Fruit fly (Drosophila melanogaster) whole organism, adult: ENCODE measurements around the gene Nup153.

Experiments
- CG11617 ChIP-seq: fragments of 200-800 bp; sonication (Bioruptor generic); optimal IDR thresholded peaks from 2 replicates; lab custom pipeline; 2017; ENCODE audit warnings: mild to moderate bottlenecking, missing biosample characterization, missing genetic modification reagents, missing genetic modification characterization
- CG12768 ChIP-seq: fragments of 200-800 bp; sonication (Bioruptor generic); optimal IDR thresholded peaks from 2 replicates; lab custom pipeline; 2017; ENCODE audit warnings: missing biosample characterization, missing genetic modification characterization, mild to moderate bottlenecking, moderate library complexity, missing genetic modification reagents
- CG14711 ChIP-seq: fragments of 200-800 bp; sonication (Bioruptor generic); optimal IDR thresholded peaks from 2 replicates; lab custom pipeline; 2018; ENCODE audit warnings: missing biosample characterization, mild to moderate bottlenecking, missing genetic modification characterization, moderate library complexity
- CG1620 ChIP-seq: fragments of 200-800 bp; sonication (Bioruptor generic); optimal IDR thresholded peaks from 2 replicates; lab custom pipeline; 2016; ENCODE audit warnings: missing biosample characterization, missing genetic modification characterization
- CG33017 ChIP-seq: fragments of 200-800 bp; sonication (Bioruptor generic); optimal IDR thresholded peaks from 2 replicates; lab custom pipeline; 2018; ENCODE audit warnings: missing biosample characterization, mild to moderate bottlenecking, missing genetic modification characterization, moderate library complexity
- CG5204 ChIP-seq: fragments of 200-800 bp; sonication (Bioruptor generic); optimal IDR thresholded peaks from 2 replicates; lab custom pipeline; 2016; ENCODE audit warnings: missing biosample characterization, missing genetic modification characterization
- CG7045 ChIP-seq: fragments of 200-800 bp; sonication (Bioruptor generic); optimal IDR thresholded peaks from 2 replicates; lab custom pipeline; 2017; ENCODE audit warnings: missing biosample characterization, mild to moderate bottlenecking, missing genetic modification characterization
- CG7101 ChIP-seq: fragments of 200-800 bp; sonication (Bioruptor generic); optimal IDR thresholded peaks from 2 replicates; lab custom pipeline; 2018; ENCODE audit warnings: missing biosample characterization, mild to moderate bottlenecking, missing genetic modification characterization, moderate library complexity
- Clk ChIP-seq: fragments of 200-800 bp; sonication (Bioruptor generic); optimal IDR thresholded peaks from 2 replicates; lab custom pipeline; 2017; ENCODE audit warnings: missing biosample characterization, missing genetic modification characterization
- Crg-1 ChIP-seq: fragments of 200-800 bp; sonication (Bioruptor generic); optimal IDR thresholded peaks from 2 replicates; lab custom pipeline; 2016; ENCODE audit warnings: missing biosample characterization, missing genetic modification characterization
- Hr96 ChIP-seq: fragments of 200-800 bp; sonication (Bioruptor generic); optimal IDR thresholded peaks from 2 replicates; lab custom pipeline; 2016; ENCODE audit warnings: missing biosample characterization, missing genetic modification characterization
- Mnt ChIP-seq: fragments of 200-800 bp; sonication (Bioruptor generic); optimal IDR thresholded peaks from 2 replicates; lab custom pipeline; 2016; ENCODE audit warnings: missing biosample characterization, mild to moderate bottlenecking, missing genetic modification characterization
- bab1 ChIP-seq: fragments of 200-800 bp; sonication (Bioruptor generic); optimal IDR thresholded peaks from 3 replicates; lab custom pipeline; 2019; ENCODE audit warnings: missing biosample characterization, mild to moderate bottlenecking, missing genetic modification characterization, moderate library complexity
- cic ChIP-seq: fragments of 200-800 bp; sonication (Bioruptor generic); optimal IDR thresholded peaks from 2 replicates; lab custom pipeline; 2017; ENCODE audit warnings: missing biosample characterization, mild to moderate bottlenecking, missing genetic modification characterization, moderate library complexity
- cnc ChIP-seq, 2 experiments: fragments of >200 bp; optimal IDR thresholded peaks; 2 replicates each; lab custom pipeline; 2017
- kay ChIP-seq: fragments of 200-800 bp; sonication (Bioruptor generic); peaks from one replicate; lab custom pipeline; 2016; ENCODE audit warnings: missing biosample characterization, missing genetic modification characterization, borderline replicate concordance
- ovo ChIP-seq: fragments of 200-800 bp; sonication (Bioruptor generic); optimal IDR thresholded peaks from 2 replicates; lab custom pipeline; 2016; ENCODE audit warnings: missing biosample characterization, missing genetic modification characterization
- pad ChIP-seq: fragments of 200-800 bp; sonication (Bioruptor generic); optimal IDR thresholded peaks from 3 replicates; lab custom pipeline; 2017; ENCODE audit warnings: missing biosample characterization, missing genetic modification characterization, mild to moderate bottlenecking, moderate library complexity, missing genetic modification reagents
- tj ChIP-seq: fragments of 200-800 bp; sonication (Bioruptor generic); optimal IDR thresholded peaks from 3 replicates; lab custom pipeline; 2017; ENCODE audit warnings: missing biosample characterization, mild to moderate bottlenecking, missing genetic modification characterization, moderate library complexity
- toe ChIP-seq: fragments of 200-800 bp; sonication (Bioruptor generic); optimal IDR thresholded peaks from 2 replicates; lab custom pipeline; 2016; ENCODE audit warnings: missing biosample characterization, missing genetic modification characterization

Gene Nup153

DNA sequence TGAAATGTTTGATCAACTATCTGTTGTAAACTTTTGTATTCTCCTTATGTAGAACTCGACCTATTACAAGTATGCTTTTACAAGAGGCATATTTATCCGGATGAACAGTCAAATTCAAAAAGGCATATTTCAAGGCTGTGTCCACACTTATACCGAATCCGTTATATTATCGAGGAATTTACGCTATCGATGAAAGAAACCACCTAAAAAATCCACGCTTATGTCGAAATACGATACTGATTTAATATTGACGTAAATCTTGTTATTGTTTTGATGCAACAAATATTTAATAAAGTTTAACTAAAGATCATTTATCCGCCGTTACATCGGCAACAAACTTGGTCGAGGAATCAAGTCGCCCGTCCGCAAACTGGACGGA lies 11.4 kb upstream of the Nup153 start, which contains the start of gene CG13014:
TSS of gene CG13014 (plus strand) at position 206 of the 379 bp plus-strand sequence.
- no peak for TF ChIP-seq cic (GFP tag; lab: Kevin White, UChicago)
- TF ChIP-seq Clk (GFP tag; lab: Kevin White, UChicago) = no peak
- TF ChIP-seq CG1620 (GFP tag; lab: Kevin White, UChicago) = no peak
- no peak for TF ChIP-seq Hr96
- TF ChIP-seq CG14711 = no peak
- no peak for TF ChIP-seq pad (GFP tag; lab: Kevin White, UChicago)
- TF ChIP-seq tj (GFP tag; lab: Kevin White, UChicago) = no peak
- TF ChIP-seq Crg-1 (GFP tag; lab: Kevin White, UChicago) = no peak
- no peak for TF ChIP-seq CG11617 (GFP tag; lab: Kevin White, UChicago)
- TF ChIP-seq CG5204 (GFP tag; lab: Kevin White, UChicago) = no peak
- no peak for TF ChIP-seq CG7101
- TF ChIP-seq Mnt (GFP tag; lab: Kevin White, UChicago) = no peak
- TF ChIP-seq CG7045 (GFP tag; lab: Kevin White, UChicago) = no peak
- TF ChIP-seq CG12768 (GFP tag; lab: Kevin White, UChicago) = no peak
- TF ChIP-seq kay (GFP tag; lab: Kevin White, UChicago) = no peak

DNA sequence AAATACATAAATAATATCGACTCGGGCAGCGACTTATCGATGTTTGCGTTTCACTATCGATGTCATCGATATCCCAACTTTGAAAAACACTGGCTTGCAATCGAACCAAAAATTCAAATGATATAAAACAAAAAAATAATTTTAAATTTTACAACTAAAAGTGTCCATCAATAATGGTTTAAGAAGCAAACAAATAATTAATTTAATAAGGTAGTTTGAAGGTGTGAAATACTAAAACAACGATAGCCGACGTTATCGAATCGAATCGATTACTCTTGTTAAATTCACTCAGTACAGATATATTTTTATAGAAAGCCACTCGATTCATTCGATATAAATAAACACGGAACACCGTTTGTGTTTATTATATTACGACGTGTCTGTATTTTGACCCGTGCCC lies 5.6 kb upstream of the Nup153 start, which contains the start of the genes SMC3 and Ubc7:
TSS of gene SMC3 (minus strand) at position 22 of the 400 bp plus-strand sequence.
TSS of gene Ubc7 (plus strand) at position 260 of the 400 bp plus-strand sequence.
- TF ChIP-seq Mnt (GFP tag; lab: Kevin White, UChicago) (peak; percentile 26), pad (GFP tag; lab: Kevin White, UChicago) (no peak), CG11617 (GFP tag; lab: Kevin White, UChicago) (peak; percentile 34), CG7101 (no peak), CG7045 (GFP tag; lab: Kevin White, UChicago) (no peak), cnc (optimal IDR thresholded peaks at IDR 0.05; lab: Kevin White, UChicago) (no peak), CG12768 (GFP tag; lab: Kevin White, UChicago) (no peak), CG14711 (peak; percentile 15), toe (GFP tag; lab: Kevin White, UChicago) (no peak), bab1 (GFP tag; lab: Kevin White, UChicago) (peak; percentile 40)

DNA sequence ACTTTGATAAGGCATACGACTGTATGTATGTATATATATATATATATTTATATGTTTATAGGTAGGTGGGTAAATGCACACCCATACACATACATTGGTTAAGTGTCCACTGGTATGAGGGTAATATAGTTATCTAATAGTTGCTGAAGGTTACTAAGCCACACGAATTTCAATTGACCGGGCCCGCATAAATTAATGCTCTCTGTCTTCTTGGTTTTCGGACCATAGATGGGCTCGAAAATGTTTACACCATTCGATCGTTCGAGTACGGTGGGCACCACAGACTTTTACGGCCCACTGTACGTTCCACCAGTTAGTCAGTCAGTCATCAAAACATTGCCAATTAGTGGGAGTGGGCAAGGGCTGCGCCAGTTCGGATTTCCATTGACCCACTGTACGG lies 3.6 kb upstream of the Nup153 start:
- TF ChIP-seq cic (GFP tag; lab: Kevin White, UChicago) = no peak
- no peak for TF ChIP-seq CG5204 (GFP tag; lab: Kevin White, UChicago)
- no peak for TF ChIP-seq CG7101
- TF ChIP-seq Clk (GFP tag; lab: Kevin White, UChicago) = no peak
- no peak for TF ChIP-seq ovo (GFP tag; lab: Kevin White, UChicago)
- TF ChIP-seq toe (GFP tag; lab: Kevin White, UChicago) = no peak
- TF ChIP-seq cnc (optimal IDR thresholded peaks at IDR 0.05; lab: Kevin White, UChicago) = no peak
- TF ChIP-seq Crg-1 (GFP tag; lab: Kevin White, UChicago) = no peak
- no peak for TF ChIP-seq CG1620 (GFP tag; lab: Kevin White, UChicago)
- no peak for TF ChIP-seq kay (GFP tag; lab: Kevin White, UChicago)
- TF ChIP-seq CG12768 (GFP tag; lab: Kevin White, UChicago) = no peak

DNA sequence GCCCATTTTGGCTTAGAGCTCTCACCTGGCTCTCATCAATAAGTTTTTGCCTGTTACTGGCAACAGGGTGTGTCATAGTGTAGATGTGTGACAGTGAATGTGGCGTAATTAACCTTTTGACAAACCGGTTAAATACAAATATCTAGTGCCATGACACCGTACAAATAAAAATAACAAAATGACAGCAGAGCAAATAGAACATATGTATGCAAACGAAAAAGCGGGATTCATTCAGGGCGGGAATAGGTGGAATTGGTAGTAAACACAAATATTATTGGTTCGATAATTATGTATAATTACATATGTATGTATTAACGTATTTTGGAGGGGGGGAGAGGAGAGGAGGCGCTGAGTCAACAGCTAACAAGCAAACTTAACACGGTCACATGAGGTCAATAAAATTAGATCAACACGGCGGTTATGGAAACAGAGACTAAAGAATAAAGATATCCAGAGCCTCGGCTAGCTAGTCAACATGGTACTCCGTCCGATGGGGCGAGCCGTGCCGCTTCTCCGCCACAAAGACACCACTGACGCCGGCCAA lies 2.7 kb upstream of the Nup153 start:
- TF ChIP-seq toe (GFP tag; lab: Kevin White, UChicago) (no peak), kay (GFP tag; lab: Kevin White, UChicago) (no peak), Clk (GFP tag; lab: Kevin White, UChicago) (no peak), tj (GFP tag; lab: Kevin White, UChicago) (no peak), CG33017 (no peak), CG7045 (GFP tag; lab: Kevin White, UChicago) (no peak), CG11617 (GFP tag; lab: Kevin White, UChicago) (no peak), CG14711 (no peak), Hr96 (no peak), cnc (optimal IDR thresholded peaks at IDR 0.05; lab: Kevin White, UChicago) (no peak), Mnt (GFP tag; lab: Kevin White, UChicago) (no peak), CG5204 (GFP tag; lab: Kevin White, UChicago) (no peak)

DNA sequence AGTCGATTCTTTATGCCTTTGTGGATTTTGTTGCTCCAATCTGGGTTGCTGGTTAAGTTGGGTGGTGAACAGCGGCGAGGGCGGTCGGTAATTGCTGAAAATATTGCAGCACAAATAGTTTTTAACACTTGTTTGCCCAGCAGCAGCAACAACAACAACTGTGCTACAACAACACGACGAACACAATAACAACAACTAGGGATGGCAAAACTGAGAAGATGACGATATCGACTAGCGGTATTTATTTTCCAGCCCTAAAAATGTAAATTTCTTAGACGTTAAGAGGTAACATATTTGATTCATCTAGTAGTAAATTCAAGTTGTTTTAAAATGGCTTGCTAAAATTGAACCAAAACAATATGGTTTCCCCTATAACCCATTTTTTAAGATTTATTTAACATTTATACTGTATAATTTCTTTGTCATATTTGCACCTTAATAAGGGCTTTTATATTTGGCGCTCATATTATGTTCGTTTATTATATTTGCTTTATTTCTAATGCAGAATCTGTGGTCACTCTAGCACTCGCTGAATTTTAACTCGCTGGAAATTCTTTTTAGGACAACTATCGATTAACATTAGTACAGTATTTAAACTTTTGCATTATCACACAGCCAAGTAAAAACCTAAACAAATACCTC lies 584 bp upstream of the Nup153 start:
- TF ChIP-seq CG7101 = peak; percentile 21
- TF ChIP-seq Crg-1 (GFP tag; lab: Kevin White, UChicago) = no peak
- peak; percentile 3 for TF ChIP-seq CG11617 (GFP tag; lab: Kevin White, UChicago)
- TF ChIP-seq toe (GFP tag; lab: Kevin White, UChicago) = peak; percentile 33
- no peak for TF ChIP-seq CG7045 (GFP tag; lab: Kevin White, UChicago)
- peak; percentile 42 for TF ChIP-seq CG14711
- peak; percentile 55 for TF ChIP-seq ovo (GFP tag; lab: Kevin White, UChicago)
- peak; percentile 5 for TF ChIP-seq bab1 (GFP tag; lab: Kevin White, UChicago)
- TF ChIP-seq cnc (optimal IDR thresholded peaks at IDR 0.05; lab: Kevin White, UChicago) = no peak
- peak; percentile 3 for TF ChIP-seq cic (GFP tag; lab: Kevin White, UChicago)
- TF ChIP-seq kay (GFP tag; lab: Kevin White, UChicago) = no peak
- TF ChIP-seq CG1620 (GFP tag; lab: Kevin White, UChicago) = peak; percentile 39
- TF ChIP-seq tj (GFP tag; lab: Kevin White, UChicago) = peak; percentile 8

DNA sequence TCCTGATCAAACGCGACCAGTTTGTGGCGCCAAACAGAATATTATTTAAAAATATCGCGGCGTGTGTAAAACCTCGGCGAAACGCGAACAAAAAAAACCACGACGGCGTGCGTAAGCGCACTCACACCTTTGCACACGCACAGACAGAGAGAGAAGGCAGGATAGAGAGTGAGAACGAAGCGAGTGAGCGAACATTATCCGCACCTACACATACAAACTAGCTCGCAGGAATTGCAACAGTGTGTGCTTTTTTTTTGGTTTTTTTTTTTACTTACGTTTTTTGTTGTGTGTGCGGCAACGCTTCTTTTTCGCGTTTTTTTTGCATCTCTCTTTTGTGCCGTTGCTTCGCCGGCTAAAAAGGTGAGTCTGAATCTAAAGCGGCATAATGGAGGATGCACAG lies 729 bp downstream of the Nup153 start:
- TF ChIP-seq CG7045 (GFP tag; lab: Kevin White, UChicago) = no peak
- TF ChIP-seq CG12768 (GFP tag; lab: Kevin White, UChicago) = peak; percentile 45
- peak; percentile 77 for TF ChIP-seq cic (GFP tag; lab: Kevin White, UChicago)
- peak; percentile 29 for TF ChIP-seq tj (GFP tag; lab: Kevin White, UChicago)
